Fruit fly (Drosophila melanogaster) whole organism, embryonic: ENCODE results near the gene Os-C.

Experiments
- ATbp ChIP-seq: fragments of 200-800 bp; sonication (Bioruptor generic); optimal IDR thresholded peaks from 2 replicates; lab custom pipeline; 2017; ENCODE audit warnings: missing biosample characterization, mild to moderate bottlenecking, missing genetic modification characterization, missing genetic modification reagents
- Aef1 ChIP-seq: fragments of 200-800 bp; sonication (Bioruptor generic); IDR thresholded peaks from 3 replicates; pipeline ENCODE4 v1.3.6; 2022; ENCODE audit warnings: missing biosample characterization, missing genetic modification characterization
- B-H1 ChIP-seq: fragments of 200-800 bp; sonication (Bioruptor generic); IDR thresholded peaks from 3 replicates; pipeline ENCODE4 v1.3.6; 2022; ENCODE audit warnings: missing biosample characterization, missing genetic modification characterization
- CG10147 ChIP-seq: fragments of 200-800 bp; sonication (Bioruptor generic); optimal IDR thresholded peaks from 2 replicates; lab custom pipeline; 2019; ENCODE audit warnings: missing biosample characterization, mild to moderate bottlenecking, missing genetic modification characterization, moderate library complexity
- CG10274 ChIP-seq: fragments of 200-800 bp; sonication (Bioruptor generic); optimal IDR thresholded peaks from 3 replicates; lab custom pipeline; 2017; ENCODE audit warnings: missing biosample characterization, mild to moderate bottlenecking, missing genetic modification characterization
- CG10366 ChIP-seq: fragments of 200-800 bp; sonication (Bioruptor generic); IDR thresholded peaks from 2 replicates; pipeline ENCODE4 v1.3.6; 2022; ENCODE audit warnings: missing biosample characterization, missing genetic modification characterization
- CG11093 ChIP-seq: fragments of 200-800 bp; sonication (Bioruptor generic); IDR thresholded peaks from 3 replicates; pipeline ENCODE4 v1.3.6; 2022; ENCODE audit warnings: missing biosample characterization, missing genetic modification characterization
- CG11456 ChIP-seq: fragments of 200-800 bp; sonication (Bioruptor generic); IDR thresholded peaks from 3 replicates; pipeline ENCODE4 v1.3.6; 2022; ENCODE audit warnings: missing biosample characterization, missing genetic modification characterization
- CG11560 ChIP-seq: fragments of 200-800 bp; sonication (Bioruptor generic); IDR thresholded peaks from 3 replicates; pipeline ENCODE4 v1.3.6; 2022; ENCODE audit warnings: missing biosample characterization, missing genetic modification characterization
- CG13287 ChIP-seq: fragments of 200-800 bp; sonication (Bioruptor generic); IDR thresholded peaks from 2 replicates; pipeline ENCODE4 v1.3.6; 2022; ENCODE audit warnings: missing biosample characterization, missing genetic modification characterization; ENCODE audit not compliant: partially characterized antibody
- CG14860 ChIP-seq: fragments of 200-800 bp; sonication (Bioruptor generic); IDR thresholded peaks from 3 replicates; pipeline ENCODE4 v1.3.6; 2022; ENCODE audit warnings: missing biosample characterization, missing genetic modification characterization; ENCODE audit not compliant: partially characterized antibody
- CG2199 ChIP-seq: fragments of 200-800 bp; sonication (Bioruptor generic); IDR thresholded peaks from 3 replicates; pipeline ENCODE4 v1.3.6; 2022; ENCODE audit warnings: missing biosample characterization, missing genetic modification characterization
- CG3163 ChIP-seq: fragments of 200-800 bp; sonication (Bioruptor generic); optimal IDR thresholded peaks from 3 replicates; lab custom pipeline; 2016; ENCODE audit warnings: missing biosample characterization, missing genetic modification characterization
- CG32767 ChIP-seq: fragments of 200-800 bp; sonication (Bioruptor generic); IDR thresholded peaks from 2 replicates; pipeline ENCODE4 v1.3.6; 2022; ENCODE audit warnings: missing biosample characterization, missing genetic modification characterization
- CG42726 ChIP-seq: fragments of 200-800 bp; sonication (Bioruptor generic); IDR thresholded peaks from 2 replicates; pipeline ENCODE4 v1.3.6; 2022; ENCODE audit warnings: missing biosample characterization, missing genetic modification characterization; ENCODE audit not compliant: partially characterized antibody
- CG4360 ChIP-seq: fragments of 200-800 bp; sonication (Bioruptor generic); IDR thresholded peaks from 2 replicates; pipeline ENCODE4 v1.3.6; 2022; ENCODE audit warnings: missing biosample characterization, missing genetic modification characterization
- CG5180 ChIP-seq: fragments of 200-800 bp; sonication (Bioruptor generic); optimal IDR thresholded peaks from 3 replicates; lab custom pipeline; 2017; ENCODE audit warnings: missing biosample characterization, missing genetic modification characterization, mild to moderate bottlenecking, moderate library complexity, missing genetic modification reagents
- CG7271 ChIP-seq: fragments of 200-800 bp; sonication (Bioruptor generic); optimal IDR thresholded peaks from 2 replicates; lab custom pipeline; 2018; ENCODE audit warnings: missing biosample characterization, mild to moderate bottlenecking, missing genetic modification characterization, moderate library complexity
- CoRest ChIP-seq: fragments of 200-800 bp; sonication (Bioruptor generic); optimal IDR thresholded peaks from 3 replicates; lab custom pipeline; 2018; ENCODE audit warnings: missing biosample characterization, mild to moderate bottlenecking, missing genetic modification characterization, moderate library complexity
- D ChIP-seq, 2 experiments: fragments of 200-800 bp in 1 of 2; fragments of >200 bp in 1 of 2; sonication (Bioruptor generic) in 1 of 2; optimal IDR thresholded peaks; 2 replicates in 1 of 2; 3 replicates in 1 of 2; lab custom pipeline; 2017; ENCODE audit warnings: mild to moderate bottlenecking in 1 of 2, missing biosample characterization in 1 of 2, missing genetic modification characterization in 1 of 2, missing genetic modification reagents in 1 of 2
- Deaf1 ChIP-seq: fragments of 200-800 bp; optimal IDR thresholded peaks from 3 replicates; lab custom pipeline; 2019; ENCODE audit warnings: missing biosample characterization, mild to moderate bottlenecking, missing genetic modification characterization, moderate library complexity
- Dek ChIP-seq: fragments of 200-800 bp; sonication (Bioruptor generic); optimal IDR thresholded peaks from 3 replicates; lab custom pipeline; 2019; ENCODE audit warnings: missing biosample characterization, mild to moderate bottlenecking, missing genetic modification characterization, moderate library complexity
- Drgx ChIP-seq: fragments of 200-800 bp; sonication (Bioruptor generic); IDR thresholded peaks from 2 replicates; pipeline ENCODE4 v1.3.6; 2022; ENCODE audit warnings: missing biosample characterization, missing genetic modification characterization
- HLH4C ChIP-seq: fragments of 200-800 bp; sonication (Bioruptor generic); IDR thresholded peaks from 3 replicates; pipeline ENCODE4 v1.3.6; 2022; ENCODE audit warnings: missing biosample characterization, missing genetic modification characterization; ENCODE audit not compliant: partially characterized antibody
- Hey ChIP-seq: fragments of 200-800 bp; sonication (Bioruptor generic); optimal IDR thresholded peaks from 3 replicates; lab custom pipeline; 2018; ENCODE audit warnings: missing biosample characterization, mild to moderate bottlenecking, missing genetic modification characterization
- Jarid2 ChIP-seq: fragments of 200-800 bp; sonication (Bioruptor generic); optimal IDR thresholded peaks from 3 replicates; lab custom pipeline; 2017; ENCODE audit warnings: mild to moderate bottlenecking, missing biosample characterization, missing genetic modification reagents, missing genetic modification characterization
- Nf-YA ChIP-seq: fragments of 200-800 bp; sonication (Bioruptor generic); IDR thresholded peaks from 2 replicates; pipeline ENCODE4 v1.3.6; 2022; ENCODE audit warnings: missing biosample characterization, missing genetic modification characterization
- Nf-YB ChIP-seq: fragments of 200-800 bp; sonication (Bioruptor generic); optimal IDR thresholded peaks from 3 replicates; lab custom pipeline; 2019; ENCODE audit warnings: missing biosample characterization, mild to moderate bottlenecking, missing genetic modification characterization, moderate library complexity
- Nf-YC ChIP-seq: fragments of 200-800 bp; optimal IDR thresholded peaks from 3 replicates; lab custom pipeline; 2019; ENCODE audit warnings: missing biosample characterization, mild to moderate bottlenecking, missing genetic modification characterization, moderate library complexity
- cad ChIP-seq: fragments of >200 bp; optimal IDR thresholded peaks from 2 replicates; lab custom pipeline; 2017; ENCODE audit warnings: missing biosample characterization, missing genetic modification characterization
- cg ChIP-seq: fragments of 200-800 bp; sonication (Bioruptor generic); optimal IDR thresholded peaks from 3 replicates; lab custom pipeline; 2019; ENCODE audit warnings: missing biosample characterization, mild to moderate bottlenecking, missing genetic modification characterization, moderate library complexity
- chinmo ChIP-seq: fragments of 200-800 bp; sonication (Bioruptor generic); IDR thresholded peaks from 4 replicates; pipeline ENCODE4 v1.3.6; 2022; ENCODE audit warnings: missing biosample characterization, missing genetic modification characterization; ENCODE audit not compliant: partially characterized antibody
- gro ChIP-seq: fragments of 200-800 bp; sonication (Bioruptor generic); optimal IDR thresholded peaks from 2 replicates; lab custom pipeline; 2016; ENCODE audit warnings: missing biosample characterization, missing genetic modification characterization
- hkb ChIP-seq, 2 experiments: fragments of 200-800 bp in 1 of 2; fragments of >200 bp in 1 of 2; sonication (Bioruptor generic) in 1 of 2; IDR thresholded peaks in 1 of 2; optimal IDR thresholded peaks in 1 of 2; 2 replicates each; pipeline versions ENCODE4 v1.3.6 to Lab custom; 2017 to 2022; ENCODE audit warnings: missing biosample characterization in 1 of 2, missing genetic modification characterization in 1 of 2
- jing ChIP-seq: fragments of 200-800 bp; sonication (Bioruptor generic); optimal IDR thresholded peaks from 2 replicates; lab custom pipeline; 2018; ENCODE audit warnings: missing biosample characterization, mild to moderate bottlenecking, missing genetic modification characterization
- lilli ChIP-seq: fragments of 200-800 bp; sonication (Bioruptor generic); optimal IDR thresholded peaks from 3 replicates; lab custom pipeline; 2016; ENCODE audit warnings: missing biosample characterization, missing genetic modification characterization
- luna ChIP-seq: fragments of 200-800 bp; sonication (Bioruptor generic); optimal IDR thresholded peaks from 2 replicates; lab custom pipeline; 2016; ENCODE audit warnings: missing biosample characterization, missing genetic modification characterization
- nom ChIP-seq: fragments of 200-800 bp; sonication (Bioruptor generic); optimal IDR thresholded peaks from 2 replicates; lab custom pipeline; 2017; ENCODE audit warnings: missing biosample characterization, missing genetic modification characterization, mild to moderate bottlenecking, moderate library complexity, missing genetic modification reagents
- oc ChIP-seq: fragments of 200-800 bp; sonication (Bioruptor generic); optimal IDR thresholded peaks from 2 replicates; lab custom pipeline; 2018; ENCODE audit warnings: missing biosample characterization, mild to moderate bottlenecking, missing genetic modification characterization, moderate library complexity
- sd ChIP-seq: fragments of 200-800 bp; sonication (Bioruptor generic); optimal IDR thresholded peaks from 3 replicates; lab custom pipeline; 2018; ENCODE audit warnings: missing biosample characterization, mild to moderate bottlenecking, missing genetic modification characterization, moderate library complexity
- shn ChIP-seq: fragments of 200-800 bp; sonication (Bioruptor generic); optimal IDR thresholded peaks from 3 replicates; lab custom pipeline; 2016; ENCODE audit warnings: missing biosample characterization, missing genetic modification characterization
- tup ChIP-seq: fragments of 200-800 bp; sonication (Bioruptor generic); optimal IDR thresholded peaks from 2 replicates; lab custom pipeline; 2016; ENCODE audit warnings: missing biosample characterization, mild to moderate bottlenecking, missing genetic modification characterization, moderate library complexity

Gene Os-C

dm6 chr3R:7978379-7979009, at the start of gene Os-C, which contains the start of gene CD98hc:
Gene Os-C (plus strand): TSS chr3R:7978959.
Gene CD98hc (minus strand): TSS chr3R:7978428.
- no peak for TF ChIP-seq Drgx (GFP tag; lab: Robert Waterston, UW)
- TF ChIP-seq Hey (tag; lab: Kevin White, UChicago): no peak
- TF ChIP-seq CG11456 (GFP tag; lab: Robert Waterston, UW): 0 out of 3 replicates have a peak, but pooled peaks have one; percentile 18
- TF ChIP-seq CG14860 (GFP tag; lab: Robert Waterston, UW): no peak
- TF ChIP-seq Dek: no peak
- TF ChIP-seq luna: no peak
- peak; percentile 13 for TF ChIP-seq oc (tag; lab: Kevin White, UChicago)
- TF ChIP-seq CG10366 (GFP tag; lab: Robert Waterston, UW): no peak
- no peak for TF ChIP-seq CG10147 (GFP tag; lab: Kevin White, UChicago)
- no peak for TF ChIP-seq CG32767 (GFP tag; lab: Robert Waterston, UW)
- no peak for TF ChIP-seq hkb (optimal IDR thresholded peaks at IDR 0.05; lab: Kevin White, UChicago)
- no peak for TF ChIP-seq hkb (GFP tag; IDR thresholded peaks at IDR 0.05; lab: Robert Waterston, UW)
- TF ChIP-seq CG7271: no peak
- TF ChIP-seq chinmo (GFP tag; lab: Robert Waterston, UW): 0 out of 4 replicates have a peak, but pooled peaks have one; percentile 21
- no peak for TF ChIP-seq shn (GFP tag; lab: Kevin White, UChicago)
- no peak for TF ChIP-seq B-H1 (GFP tag; lab: Robert Waterston, UW)
- peak; percentile 38 for TF ChIP-seq cad (GFP tag; lab: Kevin White, UChicago)
- no peak for TF ChIP-seq jing (GFP tag; lab: Kevin White, UChicago)
- peak; percentile 9 for TF ChIP-seq sd (tag; lab: Kevin White, UChicago)

- no peak for TF ChIP-seq tup
- peak; percentile 4 for TF ChIP-seq CG3163 (GFP tag; lab: Kevin White, UChicago)
- TF ChIP-seq CG11093 (GFP tag; lab: Robert Waterston, UW): 0 out of 3 replicates have a peak, but pooled peaks have one; percentile 15
- peak; percentile 62 for TF ChIP-seq Deaf1 (tag; lab: Kevin White, UChicago)
- TF ChIP-seq cg (GFP tag; lab: Kevin White, UChicago): peak; percentile 74
- peak; percentile 66; the same call in 1 of the 4 replicates for TF ChIP-seq chinmo (GFP tag; lab: Robert Waterston, UW)
- TF ChIP-seq CG42726: 0 out of 2 replicates have a peak, but pooled peaks have one; percentile 34
- peak; percentile 70 for TF ChIP-seq Aef1 (GFP tag; lab: Robert Waterston, UW)
- TF ChIP-seq CG4360 (GFP tag; lab: Robert Waterston, UW): peak; percentile 91
- peak; percentile 97 for TF ChIP-seq Nf-YC (tag; lab: Kevin White, UChicago)
- no peak for TF ChIP-seq lilli
- peak; percentile 23 for TF ChIP-seq nom (GFP tag; lab: Kevin White, UChicago)
- peak; percentile 32 for TF ChIP-seq D (optimal IDR thresholded peaks at IDR 0.05; lab: Kevin White, UChicago)
- no peak for TF ChIP-seq D (GFP tag; optimal IDR thresholded peaks at IDR 0.05; lab: Kevin White, UChicago)
- peak; percentile 14; the same call in 1 of the 2 replicates for TF ChIP-seq CG13287 (GFP tag; lab: Robert Waterston, UW)
- 0 out of 3 replicates have a peak, but pooled peaks have one; percentile 55 for TF ChIP-seq CG2199 (GFP tag; lab: Robert Waterston, UW)
- peak; percentile 84 for TF ChIP-seq CG5180
- no peak for TF ChIP-seq CG10274 (GFP tag; lab: Kevin White, UChicago)
- TF ChIP-seq CoRest: peak; percentile 1
- TF ChIP-seq Nf-YA (GFP tag; lab: Robert Waterston, UW): peak; percentile 73
- TF ChIP-seq Nf-YB (GFP tag; lab: Kevin White, UChicago): peak; percentile 99
- no peak for TF ChIP-seq CG11560
- peak; percentile 48 for TF ChIP-seq Jarid2
- no peak for TF ChIP-seq ATbp (GFP tag; lab: Kevin White, UChicago)
- TF ChIP-seq HLH4C: 0 out of 3 replicates have a peak, but pooled peaks have one; percentile 34
- TF ChIP-seq gro (GFP tag; lab: Kevin White, UChicago): no peak
These were observed 41.9 kb upstream of the Os-C start for dm6 chr3R:7936786-7937363.
